Fruit fly (Drosophila melanogaster) whole organism: ENCODE results near the gene Grx1.

Experiments
- CG8478 ChIP-seq: fragments of >200 bp; optimal IDR thresholded peaks from 2 replicates; lab custom pipeline; 2018; ENCODE audit warnings: inconsistent platforms
- Dll ChIP-seq: fragments of >200 bp; optimal IDR thresholded peaks from 2 replicates; lab custom pipeline; 2017
- EcR ChIP-seq, 2 experiments: fragments of >200 bp; optimal IDR thresholded peaks; 2 replicates each; lab custom pipeline; 2017; ENCODE audit warnings: missing biosample characterization in 2 of 2, missing genetic modification characterization in 2 of 2, missing genetic modification reagents in 2 of 2
- pan ChIP-seq: fragments of >200 bp; optimal IDR thresholded peaks from 2 replicates; lab custom pipeline; 2017
- psq ChIP-seq: fragments of >200 bp; optimal IDR thresholded peaks from 2 replicates; lab custom pipeline; 2017
- usp ChIP-seq: fragments of >200 bp; optimal IDR thresholded peaks from 2 replicates; lab custom pipeline; 2017; ENCODE audit warnings: missing biosample characterization, missing genetic modification characterization, mixed read lengths

Grx1 gene

dm6 chr3L:18911082-18911481 is 42.1 kb downstream of the Grx1 start, which contains the start of gene Ir75d:
Gene Ir75d, minus strand, starts transcription at chr3L:18911182.
- TF ChIP-seq usp (GFP tag; lab: Kevin White, UChicago) (no peak), psq (no peak), EcR (GFP tag; optimal IDR thresholded peaks at IDR 0.05; lab: Kevin White, UChicago) (no peak), CG8478 (lab: Kevin White, UChicago) (no peak), pan (lab: Kevin White, UChicago) (no peak), Dll (lab: Kevin White, UChicago) (no peak)

dm6 chr3L:18914100-18914683 is 45.2 kb downstream of the Grx1 start, which contains the start of gene COX6AL2:
Gene COX6AL2, minus strand, starts transcription at chr3L:18914150.
- TF ChIP-seq CG8478 (lab: Kevin White, UChicago) (no peak), pan (lab: Kevin White, UChicago) (no peak), Dll (lab: Kevin White, UChicago) (no peak), usp (GFP tag; lab: Kevin White, UChicago) (no peak), psq (no peak), EcR (GFP tag; optimal IDR thresholded peaks at IDR 0.05; lab: Kevin White, UChicago) (no peak)

- TF ChIP-seq CG8478 (lab: Kevin White, UChicago) (no peak), Dll (lab: Kevin White, UChicago) (no peak), pan (lab: Kevin White, UChicago) (no peak), usp (GFP tag; lab: Kevin White, UChicago) (no peak), psq (no peak), EcR (GFP tag; optimal IDR thresholded peaks at IDR 0.05; lab: Kevin White, UChicago) (no peak)
Observed at dm6 chr3L:18916466-18916865, 47.4 kb downstream of the Grx1 start.

dm6 chr3L:18917281-18917680 is 48.3 kb downstream of the Grx1 start, which contains the start of gene CG6839:
Gene CG6839, plus strand, starts transcription at chr3L:18917581.
- TF ChIP-seq psq (no peak), CG8478 (lab: Kevin White, UChicago) (no peak), EcR (GFP tag; optimal IDR thresholded peaks at IDR 0.05; lab: Kevin White, UChicago) (no peak), pan (lab: Kevin White, UChicago) (no peak), usp (GFP tag; lab: Kevin White, UChicago) (no peak), Dll (lab: Kevin White, UChicago) (no peak)
